Worm (Caenorhabditis elegans) whole organism, mixed stage, embryonic: ENCODE measurements around the gene C26D10.6.

Source experiments
- M03D4.4 ChIP-seq: sonication (generic microtip); optimal IDR thresholded peaks from 2 replicates; lab custom pipeline; 2017; ENCODE audit warnings: mild to moderate bottlenecking, missing genetic modification characterization, missing compliant biosample characterization
- bed-3 ChIP-seq: fragments of 200-800 bp; sonication (Bioruptor generic); optimal IDR thresholded peaks from 3 replicates; lab custom pipeline; 2018; ENCODE audit warnings: mild to moderate bottlenecking, missing genetic modification characterization, moderate library complexity, missing compliant biosample characterization
- blmp-1 ChIP-seq: fragments of 150-350 bp; optimal IDR thresholded peaks from 2 replicates; lab custom pipeline; 2014; ENCODE audit warnings: missing biosample characterization, missing genetic modification characterization
- ceh-39 ChIP-seq: fragments of 150-350 bp; optimal IDR thresholded peaks from 2 replicates; lab custom pipeline; 2014; ENCODE audit warnings: missing biosample characterization, missing genetic modification characterization
- ceh-43 ChIP-seq: fragments of 200-800 bp; sonication (Bioruptor generic); optimal IDR thresholded peaks from 2 replicates; lab custom pipeline; 2018; ENCODE audit warnings: mild to moderate bottlenecking, missing genetic modification characterization, moderate library complexity, missing compliant biosample characterization
- ceh-83 ChIP-seq: fragments of 200-800 bp; sonication (Bioruptor generic); optimal IDR thresholded peaks from 2 replicates; lab custom pipeline; 2018; ENCODE audit warnings: mild to moderate bottlenecking, missing genetic modification characterization, missing compliant biosample characterization
- ces-1 ChIP-seq: fragments of 150-350 bp; optimal IDR thresholded peaks from 2 replicates; lab custom pipeline; 2014; ENCODE audit warnings: missing biosample characterization, missing genetic modification reagents, missing genetic modification characterization
- drap-1 ChIP-seq: fragments of 200-800 bp; sonication (Bioruptor generic); optimal IDR thresholded peaks from 3 replicates; lab custom pipeline; 2018; ENCODE audit warnings: mild to moderate bottlenecking, missing genetic modification characterization, missing compliant biosample characterization
- elt-1 ChIP-seq: sonication (generic microtip); optimal IDR thresholded peaks from 2 replicates; lab custom pipeline; 2017; ENCODE audit warnings: missing genetic modification characterization, mild to moderate bottlenecking, missing compliant biosample characterization, antibody characterized with exemption, moderate library complexity, borderline replicate concordance; ENCODE audit not compliant: insufficient read depth
- elt-3 ChIP-seq: fragments of 150-350 bp; optimal IDR thresholded peaks from 2 replicates; lab custom pipeline; 2014; ENCODE audit warnings: missing biosample characterization, missing genetic modification characterization
- flh-1 ChIP-seq: fragments of 200-800 bp; sonication (Bioruptor generic); optimal IDR thresholded peaks from 2 replicates; lab custom pipeline; 2018; ENCODE audit warnings: mild to moderate bottlenecking, missing genetic modification characterization, moderate library complexity, missing compliant biosample characterization
- ham-2 ChIP-seq: fragments of 200-800 bp; sonication (Bioruptor generic); optimal IDR thresholded peaks from 2 replicates; lab custom pipeline; 2018; ENCODE audit warnings: mild to moderate bottlenecking, missing genetic modification characterization, missing compliant biosample characterization
- lin-13 ChIP-seq: fragments of 150-350 bp; optimal IDR thresholded peaks from 2 replicates; lab custom pipeline; 2014; ENCODE audit warnings: missing biosample characterization, missing genetic modification characterization
- lin-32 ChIP-seq: fragments of 200-800 bp; sonication (Bioruptor generic); optimal IDR thresholded peaks from 2 replicates; lab custom pipeline; 2018; ENCODE audit warnings: mild to moderate bottlenecking, missing genetic modification characterization, missing compliant biosample characterization
- lsy-2 ChIP-seq: fragments of 150-350 bp; optimal IDR thresholded peaks from 2 replicates; lab custom pipeline; 2014; ENCODE audit warnings: missing biosample characterization, missing genetic modification characterization
- mab-5 ChIP-seq: fragments of 150-350 bp; optimal IDR thresholded peaks from 2 replicates; lab custom pipeline; 2014; ENCODE audit warnings: missing biosample characterization, missing genetic modification characterization
- mls-2 ChIP-seq: sonication (generic microtip); optimal IDR thresholded peaks from 2 replicates; lab custom pipeline; 2016; ENCODE audit warnings: mild to moderate bottlenecking, missing genetic modification characterization, moderate library complexity, missing compliant biosample characterization
- nhr-2 ChIP-seq: fragments of 150-350 bp; optimal IDR thresholded peaks from 2 replicates; lab custom pipeline; 2014; ENCODE audit warnings: missing biosample characterization, missing genetic modification characterization
- nhr-237 ChIP-seq: fragments of 150-350 bp; optimal IDR thresholded peaks from 2 replicates; lab custom pipeline; 2014; ENCODE audit warnings: missing biosample characterization, missing genetic modification characterization
- nhr-28 ChIP-seq: fragments of 150-350 bp; optimal IDR thresholded peaks from 2 replicates; lab custom pipeline; 2014; ENCODE audit warnings: missing biosample characterization, missing genetic modification characterization
- nhr-76 ChIP-seq: sonication (generic microtip); optimal IDR thresholded peaks from 2 replicates; lab custom pipeline; 2017; ENCODE audit warnings: missing biosample characterization, missing genetic modification characterization
- pha-4 ChIP-seq: fragments of 150-350 bp; optimal IDR thresholded peaks from 2 replicates; lab custom pipeline; 2018; ENCODE audit warnings: missing biosample characterization, missing genetic modification reagents, missing genetic modification characterization
- sem-2 ChIP-seq: fragments of 200-800 bp; sonication (Bioruptor generic); optimal IDR thresholded peaks from 2 replicates; lab custom pipeline; 2018; ENCODE audit warnings: mild to moderate bottlenecking, missing genetic modification characterization, missing compliant biosample characterization
- snpc-4 ChIP-seq: fragments of 150-350 bp; optimal IDR thresholded peaks from 2 replicates; lab custom pipeline; 2014; ENCODE audit warnings: missing biosample characterization, missing genetic modification characterization
- sptf-1 ChIP-seq: sonication (generic microtip); optimal IDR thresholded peaks from 2 replicates; lab custom pipeline; 2017; ENCODE audit warnings: mild to moderate bottlenecking, missing genetic modification characterization, moderate library complexity, missing compliant biosample characterization
- tbx-8 ChIP-seq: fragments of 200-800 bp; sonication (Bioruptor generic); optimal IDR thresholded peaks from 2 replicates; lab custom pipeline; 2018; ENCODE audit warnings: mild to moderate bottlenecking, missing genetic modification characterization, moderate library complexity, missing compliant biosample characterization
- unc-39 ChIP-seq: fragments of 150-350 bp; optimal IDR thresholded peaks from 2 replicates; lab custom pipeline; 2014; ENCODE audit warnings: missing biosample characterization, missing genetic modification characterization
- unc-62 ChIP-seq: fragments of 150-350 bp; optimal IDR thresholded peaks from 2 replicates; lab custom pipeline; 2014; ENCODE audit warnings: missing biosample characterization, missing genetic modification reagents, missing genetic modification characterization

C26D10.6 gene

ce11 chrII:8381197-8381596, 26.7 kb upstream of the C26D10.6 start, which contains the start of gene F49E12.12:
F49E12.12 (plus strand) TSS chrII:8381497.
- TF ChIP-seq nhr-76 = no peak
- TF ChIP-seq flh-1 (GFP tag; lab: Kevin White, UChicago) = no peak
- TF ChIP-seq drap-1 (GFP tag; lab: Kevin White, UChicago) = no peak
- no peak for TF ChIP-seq lin-13 (tag; lab: Kevin White, UChicago)
- TF ChIP-seq mab-5 = no peak
- no peak for TF ChIP-seq sptf-1 (tag; lab: Kevin White, UChicago)
- no peak for TF ChIP-seq ces-1 (GFP tag; lab: Kevin White, UChicago)
- TF ChIP-seq mls-2 (tag; lab: Kevin White, UChicago) = no peak
- no peak for TF ChIP-seq nhr-2
- TF ChIP-seq ham-2 (GFP tag; lab: Kevin White, UChicago) = no peak
- no peak for TF ChIP-seq elt-3 (tag; lab: Kevin White, UChicago)
- TF ChIP-seq ceh-39 (tag; lab: Kevin White, UChicago) = no peak
- TF ChIP-seq pha-4 = no peak

ce11 chrII:8380188-8380587, 25.7 kb upstream of the C26D10.6 start:
- TF ChIP-seq ham-2 (GFP tag; lab: Kevin White, UChicago) (no peak), nhr-28 (tag; lab: Kevin White, UChicago) (no peak), ceh-83 (no peak), nhr-237 (tag; lab: Kevin White, UChicago) (no peak), drap-1 (GFP tag; lab: Kevin White, UChicago) (no peak), lin-32 (GFP tag; lab: Kevin White, UChicago) (no peak), pha-4 (no peak), snpc-4 (tag; lab: Kevin White, UChicago) (no peak), unc-62 (GFP tag; lab: Kevin White, UChicago) (no peak), ces-1 (GFP tag; lab: Kevin White, UChicago) (no peak), ceh-43 (GFP tag; lab: Kevin White, UChicago) (no peak), blmp-1 (tag; lab: Kevin White, UChicago) (no peak)

- TF ChIP-seq ceh-83 = no peak
- TF ChIP-seq unc-62 (GFP tag; lab: Kevin White, UChicago) = no peak
- TF ChIP-seq M03D4.4 (tag; lab: Kevin White, UChicago) = no peak
- no peak for TF ChIP-seq nhr-2
- TF ChIP-seq pha-4 = no peak
- TF ChIP-seq ceh-43 (GFP tag; lab: Kevin White, UChicago) = no peak
- no peak for TF ChIP-seq tbx-8 (GFP tag; lab: Kevin White, UChicago)
- no peak for TF ChIP-seq snpc-4 (tag; lab: Kevin White, UChicago)
- TF ChIP-seq lsy-2 (tag; lab: Kevin White, UChicago) = no peak
- no peak for TF ChIP-seq nhr-28 (tag; lab: Kevin White, UChicago)
- TF ChIP-seq unc-39 (tag; lab: Kevin White, UChicago) = no peak
- TF ChIP-seq bed-3 (GFP tag; lab: Kevin White, UChicago) = no peak
- TF ChIP-seq sem-2 (GFP tag; lab: Kevin White, UChicago) = no peak
- no peak for TF ChIP-seq nhr-237 (tag; lab: Kevin White, UChicago)
- no peak for TF ChIP-seq ham-2 (GFP tag; lab: Kevin White, UChicago)
- TF ChIP-seq sptf-1 (tag; lab: Kevin White, UChicago) = no peak
- TF ChIP-seq, all 35 proteins: peak for 0
Measured at ce11 chrII:8377722-8378121, 23.2 kb upstream of the C26D10.6 start.

- no peak for TF ChIP-seq nhr-76
- TF ChIP-seq ces-1 (GFP tag; lab: Kevin White, UChicago) = peak; percentile 38
Measured at ce11 chrII:8370194-8370593, 15.7 kb upstream of the C26D10.6 start.

ce11 chrII:8369059-8369458, 14.6 kb upstream of the C26D10.6 start, which contains the start of gene amt-3:
amt-3 (minus strand) TSS chrII:8369159.
- TF ChIP-seq pha-4 (no peak), ceh-39 (tag; lab: Kevin White, UChicago) (no peak), nhr-76 (no peak), lin-13 (tag; lab: Kevin White, UChicago) (no peak), ces-1 (GFP tag; lab: Kevin White, UChicago) (no peak), lsy-2 (tag; lab: Kevin White, UChicago) (no peak), mab-5 (no peak), blmp-1 (tag; lab: Kevin White, UChicago) (no peak), bed-3 (GFP tag; lab: Kevin White, UChicago) (no peak), elt-1 (tag; lab: Kevin White, UChicago) (no peak), flh-1 (GFP tag; lab: Kevin White, UChicago) (no peak), nhr-28 (tag; lab: Kevin White, UChicago) (no peak), M03D4.4 (tag; lab: Kevin White, UChicago) (no peak), tbx-8 (GFP tag; lab: Kevin White, UChicago) (no peak), ceh-83 (no peak), nhr-237 (tag; lab: Kevin White, UChicago) (no peak)
